Worm (Caenorhabditis elegans): Measurements from ENCODE around the gene ZK512.1.

Gene ZK512.1

DNA sequence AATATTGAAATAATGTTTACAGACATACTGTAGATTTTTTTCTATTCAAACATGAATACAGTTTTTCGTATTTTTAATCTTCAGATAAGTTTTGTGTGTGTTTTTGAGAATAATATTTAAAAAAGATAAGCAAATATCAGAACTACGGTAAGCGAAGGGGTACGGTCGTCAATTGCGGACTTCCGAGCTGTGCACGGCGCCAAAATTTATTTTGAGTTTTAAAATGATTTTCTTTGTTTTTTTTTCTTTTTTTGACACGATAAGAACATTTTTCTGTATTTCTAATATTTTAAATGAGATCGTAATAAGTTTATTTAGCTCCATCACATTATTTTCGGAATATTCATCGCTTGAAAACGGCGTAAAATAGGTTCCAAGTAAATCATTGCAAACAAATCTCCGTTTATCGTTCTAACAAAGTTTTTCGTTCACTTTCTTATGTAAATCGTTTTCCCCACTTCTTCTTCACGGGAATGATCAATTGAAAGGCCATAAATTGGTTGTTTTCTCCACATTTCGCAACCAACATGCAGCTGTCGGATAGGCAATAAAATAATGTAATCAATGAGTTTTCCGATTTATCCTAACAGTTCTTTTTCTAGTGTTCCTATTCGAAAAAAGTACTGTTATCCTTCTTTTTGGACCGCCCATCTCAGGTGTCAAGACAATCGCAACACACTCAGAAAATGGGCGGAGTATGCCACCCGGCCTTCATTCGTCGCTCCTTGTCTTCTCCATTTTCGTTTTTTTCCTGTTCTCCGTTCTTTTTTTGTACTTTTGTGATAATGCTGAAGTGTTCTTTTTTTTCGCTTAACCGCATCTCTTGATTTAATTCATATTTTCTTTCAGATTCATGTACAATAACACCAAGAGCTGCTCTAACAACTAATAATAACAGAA, 23.1 kb upstream of the ZK512.1 start, which contains the start of gene glp-1:
Gene glp-1 (plus strand): TSS at position 850 of the 900 bp plus-strand sequence.
- peak; percentile 91 for TF ChIP-seq efl-1 (GFP tag; optimal IDR thresholded peaks at IDR 0.05)
- TF ChIP-seq ztf-25 (GFP tag; IDR thresholded peaks at IDR 0.05) = no peak
- TF ChIP-seq hmg-1.2 (GFP tag; IDR thresholded peaks at IDR 0.05) = peak; percentile 5; the same call in 1 of the 2 replicates
- peak; percentile 60; the same call in 1 of the 2 replicates for TF ChIP-seq D2030.7 (GFP tag; IDR thresholded peaks at IDR 0.05)
- peak; percentile 65 for TF ChIP-seq dpl-1 (GFP tag; optimal IDR thresholded peaks at IDR 0.05)
- TF ChIP-seq snpc-3.4 (tag; optimal IDR thresholded peaks at IDR 0.05) = peak; percentile 32
- TF ChIP-seq B0336.3 (GFP tag; IDR thresholded peaks at IDR 0.05) = no peak
- peak; percentile 61; the same call in 1 of the 2 replicates for TF ChIP-seq attf-3 (GFP tag; conservative IDR thresholded peaks at IDR 0.05)
- TF ChIP-seq madf-3 (GFP tag; IDR thresholded peaks at IDR 0.05) = no peak
- peak; percentile 30 for TF ChIP-seq xnd-1 (tag; optimal IDR thresholded peaks at IDR 0.05)
- TF ChIP-seq lin-54 (GFP tag; optimal IDR thresholded peaks at IDR 0.05) = peak; percentile 31
- TF ChIP-seq F33H1.4 (GFP tag; IDR thresholded peaks at IDR 0.05) = 0 out of 2 replicates have a peak, but pooled peaks have one; percentile 42
- TF ChIP-seq nfyb-1 (GFP tag; IDR thresholded peaks at IDR 0.05) = no peak
- TF ChIP-seq lsl-1 (GFP tag; optimal IDR thresholded peaks at IDR 0.05) = peak; percentile 95
- peak; percentile 80; the same call in 1 of the 2 replicates for TF ChIP-seq madf-6 (GFP tag; IDR thresholded peaks at IDR 0.05)
- TF ChIP-seq ceh-91 (GFP tag; IDR thresholded peaks at IDR 0.05) = peak; percentile 46; the same call in 1 of the 2 replicates
- TF ChIP-seq madf-8 (GFP tag; conservative IDR thresholded peaks at IDR 0.05) = peak; percentile 66

DNA sequence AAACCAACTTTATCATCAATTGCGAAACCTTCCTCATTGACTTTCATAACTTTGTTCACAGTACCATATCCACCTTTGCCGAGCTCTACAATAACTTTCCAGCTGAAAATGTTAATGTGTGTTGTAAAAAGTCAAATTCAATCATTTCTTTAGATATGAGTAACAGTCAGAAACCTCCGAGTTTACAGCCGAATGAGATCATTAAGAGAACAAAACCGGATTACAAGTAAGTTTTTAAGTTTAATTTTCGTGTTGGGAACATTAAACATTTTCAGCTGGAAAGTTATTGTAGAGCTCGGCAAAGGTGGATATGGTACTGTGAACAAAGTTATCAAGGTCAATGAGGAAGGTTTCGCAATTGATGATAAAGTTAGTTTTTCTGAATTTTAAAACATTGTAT, 13.5 kb upstream of the ZK512.1 start, which contains the start of gene ZK507.1:
Gene ZK507.1 (minus strand): TSS at position 101 of the 400 bp plus-strand sequence.
- TF ChIP-seq hlh-26 (GFP tag; conservative IDR thresholded peaks at IDR 0.05) (no peak), attf-3 (GFP tag; conservative IDR thresholded peaks at IDR 0.05) (no peak), B0261.1 (tag; optimal IDR thresholded peaks at IDR 0.05) (no peak)

ce11 chrIII:9103643-9104042, 11.1 kb upstream of the ZK512.1 start, which contains the start of gene dos-1:
dos-1 (plus strand) TSS chrIII:9103943.
- no peak for TF ChIP-seq snpc-4 (GFP tag; optimal IDR thresholded peaks at IDR 0.05)
- no peak for TF ChIP-seq snpc-4 (tag; optimal IDR thresholded peaks at IDR 0.05)
- no peak for TF ChIP-seq lin-40 (tag; optimal IDR thresholded peaks at IDR 0.05)
- TF ChIP-seq nfya-2 (GFP tag; IDR thresholded peaks at IDR 0.05) = no peak
- no peak for TF ChIP-seq ets-4 (GFP tag; optimal IDR thresholded peaks at IDR 0.05)
- TF ChIP-seq egl-18 (GFP tag; IDR thresholded peaks at IDR 0.05) = no peak
- no peak for TF ChIP-seq repo-1 (tag; optimal IDR thresholded peaks at IDR 0.05)
- TF ChIP-seq Y95B8A.8 (GFP tag; IDR thresholded peaks at IDR 0.05) = no peak
- TF ChIP-seq ZK185.1 (tag; optimal IDR thresholded peaks at IDR 0.05; ENCODE audit: poor library complexity, severe bottlenecking) = no peak
- no peak for TF ChIP-seq mel-28 (tag; optimal IDR thresholded peaks at IDR 0.05; ENCODE audit: borderline replicate concordance)
- no peak for TF ChIP-seq ama-1 (optimal IDR thresholded peaks at IDR 0.05)
- no peak for TF ChIP-seq ama-1 (GFP tag; optimal IDR thresholded peaks at IDR 0.05)
- TF ChIP-seq akir-1 (GFP tag; optimal IDR thresholded peaks at IDR 0.05) = no peak
- TF ChIP-seq fkh-3 (tag; optimal IDR thresholded peaks at IDR 0.05) = no peak
- TF ChIP-seq ztf-22 (GFP tag; optimal IDR thresholded peaks at IDR 0.05) = no peak
